Worm (Caenorhabditis elegans) whole organism, midembryonic: ENCODE results near the gene R03H10.1.

Experiments used
- cog-1 ChIP-seq: sonication (generic microtip); optimal IDR thresholded peaks from 2 replicates; lab custom pipeline; 2016; ENCODE audit warnings: missing genetic modification characterization, missing compliant biosample characterization
- flt-1 ChIP-seq: fragments of 200-800 bp; sonication (Bioruptor generic); IDR thresholded peaks from 2 replicates; pipeline ENCODE4 v1.3.6; 2022; ENCODE audit warnings: missing genetic modification characterization, missing compliant biosample characterization
- ref-1 ChIP-seq: fragments of 200-800 bp; sonication (Bioruptor generic); conservative IDR thresholded peaks from 2 replicates; pipeline ENCODE4 v1.3.6; 2022; ENCODE audit warnings: missing genetic modification reagents, missing genetic modification characterization, missing compliant biosample characterization
- tab-1 ChIP-seq: fragments of 200-800 bp; sonication (Bioruptor generic); IDR thresholded peaks from 2 replicates; pipeline ENCODE4 v1.3.6; 2022; ENCODE audit warnings: missing genetic modification characterization, missing compliant biosample characterization
- ztf-23 ChIP-seq: fragments of 200-800 bp; sonication (Bioruptor generic); IDR thresholded peaks from 2 replicates; pipeline ENCODE4 v1.3.6; 2022; ENCODE audit warnings: missing genetic modification reagents, missing genetic modification characterization, missing compliant biosample characterization

DNA sequence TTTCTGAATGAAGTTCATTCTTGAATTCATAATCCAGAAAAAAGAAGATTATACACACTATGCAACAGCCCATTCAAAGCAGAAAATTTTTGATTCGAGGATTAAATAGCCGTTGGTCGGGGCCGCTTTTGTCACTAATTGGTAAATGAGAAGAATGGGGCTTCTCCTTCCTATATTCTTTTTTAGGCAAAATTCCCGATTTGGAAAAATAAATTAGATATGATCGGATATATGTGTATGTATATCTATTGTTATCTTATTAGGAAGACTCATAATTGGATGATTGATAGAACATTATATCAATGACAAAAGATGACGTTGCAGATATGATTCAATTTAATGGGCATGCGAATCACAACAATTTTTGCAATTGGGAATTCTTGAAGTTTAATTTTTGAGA, 29.8 kb upstream of the R03H10.1 start:
- TF ChIP-seq cog-1 (tag; lab: Kevin White, UChicago), result no peak
- TF ChIP-seq flt-1 (GFP tag; lab: Robert Waterston, UW), result no peak
- TF ChIP-seq ztf-23, result no peak
- no peak for TF ChIP-seq tab-1 (GFP tag; lab: Robert Waterston, UW)
- no peak for TF ChIP-seq ref-1 (GFP tag; lab: Robert Waterston, UW)
